Worm (Caenorhabditis elegans) whole organism, L2 larva: ENCODE measurements around the gene C29G2.3.

Experiments
- F13H6.1 ChIP-seq: sonication (generic microtip); optimal IDR thresholded peaks from 2 replicates; lab custom pipeline; 2016; ENCODE audit warnings: missing genetic modification characterization, missing compliant biosample characterization
- R02D3.7 ChIP-seq: fragments of 150-350 bp; optimal IDR thresholded peaks from 2 replicates; lab custom pipeline; 2014; ENCODE audit warnings: missing biosample characterization, missing genetic modification characterization
- ZK546.5 ChIP-seq: sonication (generic microtip); optimal IDR thresholded peaks from 2 replicates; lab custom pipeline; 2017; ENCODE audit warnings: missing biosample characterization, missing genetic modification characterization
- alr-1 ChIP-seq: fragments of 150-350 bp; optimal IDR thresholded peaks from 2 replicates; lab custom pipeline; 2014; ENCODE audit warnings: missing biosample characterization, missing genetic modification characterization
- aly-2 ChIP-seq: fragments of 150-350 bp; optimal IDR thresholded peaks from 2 replicates; lab custom pipeline; 2014; ENCODE audit warnings: missing biosample characterization, missing genetic modification characterization
- blmp-1 ChIP-seq: sonication (generic microtip); optimal IDR thresholded peaks from 2 replicates; lab custom pipeline; 2017; ENCODE audit warnings: missing genetic modification characterization, mild to moderate bottlenecking, missing compliant biosample characterization, antibody characterized with exemption, moderate library complexity; ENCODE audit not compliant: insufficient read depth
- ceh-82 ChIP-seq: fragments of 150-350 bp; optimal IDR thresholded peaks from 2 replicates; lab custom pipeline; 2014; ENCODE audit warnings: missing biosample characterization, missing genetic modification characterization
- crh-2 ChIP-seq: sonication (generic microtip); optimal IDR thresholded peaks from 2 replicates; lab custom pipeline; 2017; ENCODE audit warnings: missing biosample characterization, missing genetic modification characterization
- dmd-4 ChIP-seq: sonication (generic microtip); optimal IDR thresholded peaks from 2 replicates; lab custom pipeline; 2017; ENCODE audit warnings: missing biosample characterization, missing genetic modification characterization
- egl-27 ChIP-seq: sonication (generic microtip); optimal IDR thresholded peaks from 3 replicates; lab custom pipeline; 2017; ENCODE audit warnings: missing biosample characterization, missing genetic modification reagents, missing genetic modification characterization
- elt-1 ChIP-seq: fragments of 150-350 bp; optimal IDR thresholded peaks from 2 replicates; lab custom pipeline; 2014; ENCODE audit warnings: missing biosample characterization, missing genetic modification characterization
- elt-3 ChIP-seq: sonication (generic microtip); optimal IDR thresholded peaks from 2 replicates; lab custom pipeline; 2017; ENCODE audit warnings: missing biosample characterization, missing genetic modification characterization
- fos-1 ChIP-seq: fragments of 150-350 bp; optimal IDR thresholded peaks from 2 replicates; lab custom pipeline; 2014; ENCODE audit warnings: missing biosample characterization, missing genetic modification characterization
- gmeb-1 ChIP-seq: fragments of 150-350 bp; optimal IDR thresholded peaks from 2 replicates; lab custom pipeline; 2014; ENCODE audit warnings: missing biosample characterization, missing genetic modification characterization
- lin-11 ChIP-seq: fragments of 150-350 bp; sonication (generic microtip); optimal IDR thresholded peaks from 2 replicates; lab custom pipeline; 2014; ENCODE audit warnings: missing biosample characterization, missing genetic modification characterization, inconsistent platforms, mixed read lengths
- lin-13 ChIP-seq: fragments of 150-350 bp; optimal IDR thresholded peaks from 2 replicates; lab custom pipeline; 2014; ENCODE audit warnings: missing biosample characterization, missing genetic modification reagents, missing genetic modification characterization
- lsy-2 ChIP-seq, 2 experiments: fragments of 150-350 bp in 1 of 2; sonication (generic microtip) in 1 of 2; optimal IDR thresholded peaks; 2 replicates each; lab custom pipeline; 2014 to 2017; ENCODE audit warnings: missing biosample characterization in 2 of 2, missing genetic modification characterization in 2 of 2
- mab-5 ChIP-seq: fragments of 150-350 bp; optimal IDR thresholded peaks from 2 replicates; lab custom pipeline; 2014; ENCODE audit warnings: missing biosample characterization, missing genetic modification characterization
- mbf-1 ChIP-seq: sonication (generic microtip); optimal IDR thresholded peaks from 2 replicates; lab custom pipeline; 2017; ENCODE audit warnings: missing biosample characterization, missing genetic modification characterization
- nhr-11 ChIP-seq: fragments of 150-350 bp; optimal IDR thresholded peaks from 2 replicates; lab custom pipeline; 2014; ENCODE audit warnings: missing biosample characterization, missing genetic modification characterization
- nhr-129 ChIP-seq: fragments of 150-350 bp; optimal IDR thresholded peaks from 2 replicates; lab custom pipeline; 2014; ENCODE audit warnings: missing biosample characterization, missing genetic modification characterization
- nhr-21 ChIP-seq: fragments of 150-350 bp; optimal IDR thresholded peaks from 2 replicates; lab custom pipeline; 2014; ENCODE audit warnings: missing biosample characterization, missing genetic modification characterization
- nhr-23 ChIP-seq: fragments of 150-350 bp; optimal IDR thresholded peaks from 2 replicates; lab custom pipeline; 2014; ENCODE audit warnings: missing biosample characterization, missing genetic modification reagents, missing genetic modification characterization
- nhr-237 ChIP-seq: fragments of 150-350 bp; optimal IDR thresholded peaks from 2 replicates; lab custom pipeline; 2014; ENCODE audit warnings: missing biosample characterization, missing genetic modification characterization
- nhr-25 ChIP-seq: fragments of 150-350 bp; sonication (generic microtip); optimal IDR thresholded peaks from 3 replicates; lab custom pipeline; 2014; ENCODE audit warnings: missing biosample characterization, missing genetic modification characterization
- nhr-6 ChIP-seq: fragments of 150-350 bp; optimal IDR thresholded peaks from 2 replicates; lab custom pipeline; 2014; ENCODE audit warnings: missing biosample characterization, missing genetic modification characterization
- nhr-77 ChIP-seq: fragments of 150-350 bp; optimal IDR thresholded peaks from 2 replicates; lab custom pipeline; 2014; ENCODE audit warnings: missing biosample characterization, missing genetic modification characterization
- peb-1 ChIP-seq: fragments of 150-350 bp; optimal IDR thresholded peaks from 2 replicates; lab custom pipeline; 2014; ENCODE audit warnings: missing biosample characterization, missing genetic modification characterization
- sem-4 ChIP-seq: fragments of 150-350 bp; optimal IDR thresholded peaks from 2 replicates; lab custom pipeline; 2014; ENCODE audit warnings: missing biosample characterization, missing genetic modification reagents, missing genetic modification characterization
- skn-1 ChIP-seq: sonication (generic microtip); optimal IDR thresholded peaks from 2 replicates; lab custom pipeline; 2017; ENCODE audit warnings: missing biosample characterization, missing genetic modification characterization
- sma-3 ChIP-seq: sonication (generic microtip); optimal IDR thresholded peaks from 2 replicates; lab custom pipeline; 2016; ENCODE audit warnings: missing genetic modification reagents, missing genetic modification characterization, missing compliant biosample characterization
- sma-9 ChIP-seq, 2 experiments: fragments of 150-350 bp in 1 of 2; sonication (generic microtip) in 1 of 2; optimal IDR thresholded peaks; 2 replicates each; lab custom pipeline; 2014 to 2016; ENCODE audit warnings: missing genetic modification characterization in 2 of 2, mild to moderate bottlenecking in 1 of 2, missing biosample characterization in 1 of 2, missing compliant biosample characterization in 1 of 2, missing genetic modification reagents in 1 of 2, moderate library complexity in 1 of 2
- unc-39 ChIP-seq: fragments of 150-350 bp; optimal IDR thresholded peaks from 2 replicates; lab custom pipeline; 2014; ENCODE audit warnings: missing biosample characterization, missing genetic modification characterization
- unc-55 ChIP-seq: fragments of 150-350 bp; sonication (generic microtip); optimal IDR thresholded peaks from 3 replicates; lab custom pipeline; 2014; ENCODE audit warnings: missing biosample characterization, missing genetic modification reagents, missing genetic modification characterization
- unc-62 ChIP-seq: fragments of 150-350 bp; optimal IDR thresholded peaks from 2 replicates; lab custom pipeline; 2014; ENCODE audit warnings: missing biosample characterization, missing genetic modification reagents, missing genetic modification characterization
- ztf-1 ChIP-seq: fragments of 200-800 bp; sonication (Bioruptor generic); conservative IDR thresholded peaks from 2 replicates; pipeline ENCODE4 v1.3.6; 2022; ENCODE audit warnings: missing genetic modification characterization, missing compliant biosample characterization
- ztf-4 ChIP-seq: fragments of 150-350 bp; optimal IDR thresholded peaks from 2 replicates; lab custom pipeline; 2014; ENCODE audit warnings: missing biosample characterization, missing genetic modification characterization

Gene C29G2.3

DNA sequence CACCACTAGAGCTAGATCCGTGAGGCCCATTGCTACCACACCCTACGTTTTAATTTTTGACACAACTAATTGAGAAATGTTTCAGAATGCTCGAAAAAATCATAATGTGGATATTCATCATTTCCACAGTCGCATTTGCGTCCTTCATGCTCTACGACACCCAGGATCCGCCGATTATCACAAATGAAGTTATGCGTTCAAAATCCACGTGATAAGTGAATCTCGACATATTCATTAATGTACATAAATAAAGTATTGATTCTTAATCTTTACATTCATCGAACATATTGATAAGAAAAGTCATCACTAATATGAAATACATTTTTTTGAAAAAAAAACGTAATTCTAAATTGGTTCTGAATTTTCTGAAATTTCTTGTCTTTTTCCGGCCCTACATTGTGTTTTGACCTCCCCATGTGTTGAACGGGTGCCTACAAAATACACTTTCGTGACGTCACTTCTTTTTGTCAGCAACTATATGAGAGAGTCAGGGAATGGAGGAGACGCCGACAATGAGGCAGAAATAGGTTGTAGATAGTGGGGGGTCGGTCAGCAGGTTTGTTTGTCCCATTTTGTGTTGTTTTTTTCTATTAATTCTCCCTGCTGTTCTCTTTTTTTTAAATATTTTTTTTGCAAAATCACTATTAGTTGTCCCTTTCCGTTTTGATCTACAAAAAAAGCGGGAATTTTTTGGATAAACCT lies 34.4 kb downstream of the C29G2.3 start, which contains the start of gene F53E10.1:
F53E10.1 (plus strand) TSS at position 325 of the 702 bp plus-strand sequence.
- TF ChIP-seq crh-2 (tag; lab: Kevin White, UChicago) = peak; percentile 57
- TF ChIP-seq ztf-4 (tag; lab: Kevin White, UChicago) = no peak
- no peak for TF ChIP-seq ZK546.5 (tag; lab: Kevin White, UChicago)
- TF ChIP-seq lsy-2 (tag; optimal IDR thresholded peaks at IDR 0.05; lab: Kevin White, UChicago) = peak in 1 of 2 experiments; percentile 49
- TF ChIP-seq sma-3 (GFP tag; lab: Kevin White, UChicago) = peak; percentile 60
- no peak for TF ChIP-seq aly-2 (tag; lab: Kevin White, UChicago)
- no peak for TF ChIP-seq sem-4 (tag; lab: Kevin White, UChicago)
- peak; percentile 49 for TF ChIP-seq nhr-129 (tag; lab: Kevin White, UChicago)
- TF ChIP-seq nhr-25 (tag; lab: Kevin White, UChicago) = peak; percentile 70
- TF ChIP-seq nhr-77 = no peak
- no peak for TF ChIP-seq unc-39
- TF ChIP-seq skn-1 (tag; lab: Kevin White, UChicago) = peak; percentile 43
- TF ChIP-seq gmeb-1 (tag; lab: Kevin White, UChicago) = peak; percentile 69
- peak; percentile 13 for TF ChIP-seq nhr-6 (tag; lab: Kevin White, UChicago)
- peak; percentile 64 for TF ChIP-seq F13H6.1 (tag; lab: Kevin White, UChicago)
- no peak for TF ChIP-seq unc-62 (GFP tag; lab: Kevin White, UChicago)
- no peak for TF ChIP-seq R02D3.7 (tag; lab: Kevin White, UChicago)
- TF ChIP-seq lin-11 (tag; lab: Kevin White, UChicago) = no peak
- TF ChIP-seq fos-1 = peak; percentile 49
- no peak for TF ChIP-seq alr-1 (tag; lab: Kevin White, UChicago)
- no peak for TF ChIP-seq ztf-1 (GFP tag; lab: Robert Waterston, UW)

DNA sequence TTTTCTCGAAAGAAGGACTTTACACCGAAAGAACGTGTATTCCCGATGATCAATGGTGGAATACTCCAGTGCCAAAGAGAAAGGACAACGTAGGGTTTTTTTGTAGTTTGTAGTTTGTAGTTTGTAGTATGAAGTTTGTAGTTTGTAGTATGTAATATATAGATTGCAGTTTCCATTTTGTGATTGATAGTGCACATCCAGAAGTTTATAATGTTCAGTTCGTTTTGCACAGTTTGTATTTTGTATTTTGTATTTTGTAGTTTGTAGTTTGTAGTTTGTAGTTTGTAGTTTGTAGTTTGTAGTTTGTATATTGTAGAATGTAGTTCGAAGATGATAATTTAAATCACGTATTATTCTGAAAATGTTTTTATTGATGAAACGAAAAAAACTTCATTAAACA lies 36.8 kb downstream of the C29G2.3 start:
- TF ChIP-seq aly-2 (tag; lab: Kevin White, UChicago) = no peak
- TF ChIP-seq fos-1 = no peak
- TF ChIP-seq nhr-21 (tag; lab: Kevin White, UChicago) = no peak
- TF ChIP-seq nhr-25 (tag; lab: Kevin White, UChicago) = no peak
- no peak for TF ChIP-seq ceh-82 (tag; lab: Kevin White, UChicago)
- TF ChIP-seq egl-27 (tag; lab: Kevin White, UChicago) = no peak
- no peak for TF ChIP-seq lsy-2 (tag; optimal IDR thresholded peaks at IDR 0.05; lab: Kevin White, UChicago)
- no peak for TF ChIP-seq elt-1
- TF ChIP-seq mab-5 = no peak
- no peak for TF ChIP-seq ztf-1 (GFP tag; lab: Robert Waterston, UW)

DNA sequence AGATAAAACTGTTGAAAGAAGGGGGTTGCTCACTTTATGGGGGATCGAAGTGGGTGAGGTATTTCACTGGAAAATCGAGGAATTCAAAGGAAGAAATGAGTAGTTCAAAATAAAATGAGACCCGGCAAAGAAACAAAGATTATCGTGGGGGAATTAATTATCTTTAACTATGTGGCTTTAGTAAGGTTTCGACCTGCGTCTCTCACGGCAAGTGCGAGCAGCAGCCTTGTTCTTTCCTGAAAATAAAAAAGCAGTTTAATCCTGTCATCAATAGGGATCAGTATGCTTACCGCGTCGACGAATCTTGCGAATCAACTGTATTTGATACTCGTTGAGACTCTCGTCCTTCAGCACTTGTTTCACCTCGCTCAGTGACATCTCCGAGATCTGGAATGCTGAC lies 41.2 kb downstream of the C29G2.3 start, which contains the start of gene srh-271:
srh-271 (minus strand) TSS at position 101 of the 400 bp plus-strand sequence.
- TF ChIP-seq unc-55 (GFP tag; lab: Kevin White, UChicago) (no peak), blmp-1 (tag; lab: Kevin White, UChicago) (no peak), elt-3 (no peak), nhr-77 (no peak), nhr-23 (tag; lab: Kevin White, UChicago) (no peak), crh-2 (tag; lab: Kevin White, UChicago) (no peak), nhr-237 (no peak), lin-13 (no peak), F13H6.1 (tag; lab: Kevin White, UChicago) (no peak), ceh-82 (tag; lab: Kevin White, UChicago) (no peak), dmd-4 (no peak), unc-39 (no peak), nhr-129 (tag; lab: Kevin White, UChicago) (no peak), ztf-4 (tag; lab: Kevin White, UChicago) (no peak), nhr-11 (tag; lab: Kevin White, UChicago) (no peak), sma-9 (GFP tag; optimal IDR thresholded peaks at IDR 0.05; lab: Kevin White, UChicago) (no peak), sma-9 (tag; optimal IDR thresholded peaks at IDR 0.05; lab: Kevin White, UChicago) (no peak)

DNA sequence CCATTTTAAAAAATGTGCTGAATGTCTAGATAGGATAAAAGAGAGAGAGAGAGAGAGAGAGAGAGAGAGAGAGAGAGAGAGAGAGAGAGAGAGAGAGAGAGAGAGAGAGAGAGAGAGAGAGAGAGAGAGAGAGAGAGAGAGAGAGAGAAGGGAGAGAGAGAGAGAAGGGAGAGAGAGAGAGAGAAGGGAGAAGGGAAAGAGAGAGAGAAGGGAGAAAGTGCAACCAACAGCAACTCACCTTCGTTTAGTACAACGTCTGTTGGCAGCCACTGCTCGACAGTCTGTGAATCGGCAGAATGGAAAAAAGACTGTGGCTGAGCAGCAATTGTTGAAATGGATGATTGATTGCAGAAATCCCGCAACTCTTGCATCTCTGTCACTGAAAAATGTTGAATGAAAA lies 43.1 kb downstream of the C29G2.3 start:
- TF ChIP-seq elt-1 (no peak), lin-11 (tag; lab: Kevin White, UChicago) (no peak), blmp-1 (tag; lab: Kevin White, UChicago) (no peak), peb-1 (tag; lab: Kevin White, UChicago) (no peak), skn-1 (tag; lab: Kevin White, UChicago) (no peak), fos-1 (no peak), mbf-1 (tag; lab: Kevin White, UChicago) (no peak), gmeb-1 (tag; lab: Kevin White, UChicago) (no peak), ceh-82 (tag; lab: Kevin White, UChicago) (no peak), lin-13 (no peak)
